Worm (Caenorhabditis elegans): ENCODE results near the gene bcc-1.

The bcc-1 gene

DNA sequence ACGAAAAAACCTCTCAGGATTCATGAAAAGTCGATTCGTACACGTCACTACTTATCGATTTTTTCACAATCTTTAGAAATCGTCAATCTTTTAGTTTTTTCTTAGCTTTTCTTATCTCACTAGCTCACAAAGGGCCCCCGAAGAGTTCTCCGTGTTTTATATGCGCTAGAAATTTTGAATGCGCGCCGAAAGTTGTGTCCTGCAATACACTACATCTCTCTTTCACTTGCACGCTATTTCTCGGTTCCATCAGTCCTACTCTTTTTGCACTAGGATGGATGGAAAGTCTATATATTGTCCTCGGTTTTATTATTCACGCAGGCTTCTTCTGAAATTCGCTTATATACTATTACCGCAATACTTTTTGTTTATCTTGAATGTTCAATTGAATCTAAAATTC is 33.3 kb upstream of the bcc-1 start:
- TF ChIP-seq ceh-2 (tag; optimal IDR thresholded peaks at IDR 0.05) (no peak), K02D7.2 (tag; optimal IDR thresholded peaks at IDR 0.05) (no peak), pag-3 (tag; optimal IDR thresholded peaks at IDR 0.05; ENCODE audit: borderline replicate concordance) (no peak), ref-2 (tag; optimal IDR thresholded peaks at IDR 0.05) (no peak), ahr-1 (tag; optimal IDR thresholded peaks at IDR 0.05) (no peak), lim-6 (tag; optimal IDR thresholded peaks at IDR 0.05) (no peak), ceh-31 (tag; optimal IDR thresholded peaks at IDR 0.05) (no peak), ets-4 (tag; optimal IDR thresholded peaks at IDR 0.05) (no peak), mec-3 (tag; optimal IDR thresholded peaks at IDR 0.05; ENCODE audit: borderline replicate concordance) (no peak), ceh-14 (tag; optimal IDR thresholded peaks at IDR 0.05) (no peak), hlh-13 (GFP tag; optimal IDR thresholded peaks at IDR 0.05) (no peak), hlh-15 (tag; optimal IDR thresholded peaks at IDR 0.05) (no peak), sdc-2 (tag; optimal IDR thresholded peaks at IDR 0.05) (no peak), pqm-1 (tag; optimal IDR thresholded peaks at IDR 0.05) (no peak), unc-86 (tag; optimal IDR thresholded peaks at IDR 0.05) (no peak), ceh-6 (GFP tag; optimal IDR thresholded peaks at IDR 0.05) (no peak), Y22D7AL.16 (tag; optimal IDR thresholded peaks at IDR 0.05) (no peak), che-1 (tag; optimal IDR thresholded peaks at IDR 0.05) (no peak), elt-4 (tag; optimal IDR thresholded peaks at IDR 0.05) (no peak)

DNA sequence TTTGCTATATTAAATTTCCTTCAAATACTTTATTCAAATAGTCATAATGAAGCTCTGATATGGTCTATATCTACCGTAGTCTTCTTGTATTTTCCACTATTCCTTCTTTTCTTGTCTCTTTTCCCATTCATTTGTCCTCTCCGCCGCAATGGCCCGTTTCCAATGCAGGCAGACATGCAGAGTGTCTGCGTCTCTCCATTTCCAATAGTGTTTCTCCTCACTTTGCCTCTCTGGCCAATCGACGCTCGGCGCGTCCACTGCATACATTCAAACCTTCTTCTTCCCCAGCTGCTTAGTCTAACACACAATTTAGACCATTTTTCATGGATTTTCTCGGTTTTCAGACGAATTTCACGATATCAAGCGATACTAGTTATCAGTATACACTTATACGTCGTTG is 32.8 kb upstream of the bcc-1 start:
- TF ChIP-seq ceh-31 (tag; optimal IDR thresholded peaks at IDR 0.05): peak; percentile 40
- peak; percentile 6 for TF ChIP-seq ceh-2 (tag; optimal IDR thresholded peaks at IDR 0.05)
- TF ChIP-seq K09A11.1 (tag; optimal IDR thresholded peaks at IDR 0.05; ENCODE audit: insufficient read depth): no peak
- peak; percentile 17 for TF ChIP-seq ceh-34 (tag; optimal IDR thresholded peaks at IDR 0.05)
- TF ChIP-seq nfya-1 (tag; optimal IDR thresholded peaks at IDR 0.05): peak; percentile 100
- no peak for TF ChIP-seq hlh-6 (tag; optimal IDR thresholded peaks at IDR 0.05)
- peak; percentile 40 for TF ChIP-seq pros-1 (tag; optimal IDR thresholded peaks at IDR 0.05)

ce11 chrIV:11124674-11125073 is 32.3 kb upstream of the bcc-1 start, which contains the start of gene spo-11:
Gene spo-11 (minus strand): TSS chrIV:11124862.
- TF ChIP-seq K02D7.2 (tag; optimal IDR thresholded peaks at IDR 0.05) (no peak), ets-4 (tag; optimal IDR thresholded peaks at IDR 0.05) (no peak), ceh-22 (tag; optimal IDR thresholded peaks at IDR 0.05) (no peak), ceh-31 (tag; optimal IDR thresholded peaks at IDR 0.05) (no peak), sox-2 (GFP tag; IDR thresholded peaks at IDR 0.05) (no peak), sdc-2 (tag; optimal IDR thresholded peaks at IDR 0.05) (no peak), dmd-4 (tag; optimal IDR thresholded peaks at IDR 0.05; ENCODE audit: borderline replicate concordance) (no peak), Y22D7AL.16 (tag; optimal IDR thresholded peaks at IDR 0.05) (no peak), rnt-1 (tag; optimal IDR thresholded peaks at IDR 0.05) (no peak), tbx-2 (tag; optimal IDR thresholded peaks at IDR 0.05) (no peak), pros-1 (tag; optimal IDR thresholded peaks at IDR 0.05) (no peak), ref-2 (tag; optimal IDR thresholded peaks at IDR 0.05) (no peak), ztf-16 (tag; optimal IDR thresholded peaks at IDR 0.05) (no peak)

ce11 chrIV:11119972-11120562 is 27.7 kb upstream of the bcc-1 start:
- TF ChIP-seq elt-2 (tag; optimal IDR thresholded peaks at IDR 0.05): peak; percentile 15
- no peak for TF ChIP-seq ref-2 (tag; optimal IDR thresholded peaks at IDR 0.05)

DNA sequence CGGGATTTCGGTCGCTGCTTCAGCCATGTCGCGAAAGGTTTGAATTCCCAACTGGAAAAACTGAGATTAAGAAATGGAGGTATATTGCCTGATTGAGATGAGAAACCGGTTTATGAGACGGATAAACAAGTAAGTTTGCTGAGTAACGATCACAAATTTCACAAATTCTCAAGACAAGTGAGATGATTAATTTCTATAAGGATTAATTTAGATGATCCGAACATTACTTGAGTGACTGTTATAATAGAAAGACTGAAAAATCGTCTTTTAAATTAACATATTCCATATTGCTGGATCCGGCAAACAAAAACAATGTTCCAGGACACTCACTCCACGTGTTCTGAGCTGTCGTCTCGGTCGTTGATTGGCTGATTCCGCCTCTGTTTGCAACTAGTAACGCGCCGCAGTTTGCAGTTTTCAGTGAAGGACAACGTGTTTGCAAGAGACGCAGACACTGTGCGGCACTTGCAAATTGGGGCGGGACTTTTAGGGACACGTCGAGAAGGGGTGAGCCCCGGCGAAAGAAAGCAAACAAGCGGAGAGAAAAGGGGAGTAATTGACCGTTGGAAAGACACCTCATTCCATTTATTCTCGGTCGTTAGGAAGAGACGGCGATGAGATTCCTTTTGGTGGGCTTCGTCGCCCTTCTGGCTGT is 26.6 kb upstream of the bcc-1 start, which contains the start of the genes imp-2 and enpl-1:
Gene imp-2, minus strand, starts transcription at position 51 of the 655 bp plus-strand sequence.
Gene enpl-1, plus strand, starts transcription at position 462 of the 655 bp plus-strand sequence.
- TF ChIP-seq ceh-48 (tag; optimal IDR thresholded peaks at IDR 0.05) (no peak), fax-1 (tag; optimal IDR thresholded peaks at IDR 0.05) (no peak), K09A11.1 (tag; optimal IDR thresholded peaks at IDR 0.05; ENCODE audit: insufficient read depth) (peak; percentile 60), hlh-8 (tag; optimal IDR thresholded peaks at IDR 0.05) (peak; percentile 42), pag-3 (tag; optimal IDR thresholded peaks at IDR 0.05; ENCODE audit: borderline replicate concordance) (no peak), ceh-30 (tag; optimal IDR thresholded peaks at IDR 0.05) (no peak), nhr-232 (tag; optimal IDR thresholded peaks at IDR 0.05) (no peak), ztf-16 (tag; optimal IDR thresholded peaks at IDR 0.05) (peak; percentile 50), ceh-2 (tag; optimal IDR thresholded peaks at IDR 0.05) (peak; percentile 50), tbx-7 (tag; optimal IDR thresholded peaks at IDR 0.05) (peak; percentile 58), elt-4 (tag; optimal IDR thresholded peaks at IDR 0.05) (no peak), unc-55 (GFP tag; optimal IDR thresholded peaks at IDR 0.05) (peak; percentile 50), sdc-2 (tag; optimal IDR thresholded peaks at IDR 0.05) (peak; percentile 51), ceh-24 (tag; optimal IDR thresholded peaks at IDR 0.05) (no peak), eyg-1 (tag; optimal IDR thresholded peaks at IDR 0.05) (no peak), ama-1 (optimal IDR thresholded peaks at IDR 0.05) (no peak), syd-9 (tag; optimal IDR thresholded peaks at IDR 0.05) (peak; percentile 42), pax-1 (tag; optimal IDR thresholded peaks at IDR 0.05) (peak; percentile 51), ceh-18 (tag; optimal IDR thresholded peaks at IDR 0.05) (peak; percentile 61), ceh-22 (tag; optimal IDR thresholded peaks at IDR 0.05) (peak; percentile 6), hlh-6 (tag; optimal IDR thresholded peaks at IDR 0.05) (no peak)

Data from whole organism, late embryonic.